Worm (Caenorhabditis elegans) whole organism, late embryonic: Measurements from ENCODE around the gene Y7A5A.9.

ENCODE experiments used
- F13H6.1 ChIP-seq: sonication (generic microtip); optimal IDR thresholded peaks from 2 replicates; lab custom pipeline; 2016; ENCODE audit warnings: missing genetic modification characterization, missing compliant biosample characterization
- K02D7.2 ChIP-seq: sonication (generic microtip); optimal IDR thresholded peaks from 2 replicates; lab custom pipeline; 2017; ENCODE audit warnings: mild to moderate bottlenecking, missing genetic modification characterization, missing compliant biosample characterization
- T23F11.4 ChIP-seq: fragments of 200-800 bp; sonication (Bioruptor generic); optimal IDR thresholded peaks from 2 replicates; lab custom pipeline; 2018; ENCODE audit warnings: mild to moderate bottlenecking, missing genetic modification characterization, missing compliant biosample characterization
- ahr-1 ChIP-seq: sonication (generic microtip); optimal IDR thresholded peaks from 2 replicates; lab custom pipeline; 2016; ENCODE audit warnings: missing genetic modification characterization, missing compliant biosample characterization
- ceh-18 ChIP-seq: sonication (generic microtip); optimal IDR thresholded peaks from 2 replicates; lab custom pipeline; 2016; ENCODE audit warnings: missing genetic modification characterization, missing compliant biosample characterization
- ceh-2 ChIP-seq: sonication (generic microtip); optimal IDR thresholded peaks from 2 replicates; lab custom pipeline; 2016; ENCODE audit warnings: missing genotype, missing genetic modification characterization, missing compliant biosample characterization
- ceh-22 ChIP-seq: sonication (generic microtip); optimal IDR thresholded peaks from 2 replicates; lab custom pipeline; 2017; ENCODE audit warnings: missing biosample characterization, missing genetic modification characterization
- ceh-24 ChIP-seq: sonication (generic microtip); optimal IDR thresholded peaks from 2 replicates; lab custom pipeline; 2016; ENCODE audit warnings: mild to moderate bottlenecking, missing genetic modification characterization, missing compliant biosample characterization
- ceh-31 ChIP-seq: sonication (generic microtip); optimal IDR thresholded peaks from 2 replicates; lab custom pipeline; 2016; ENCODE audit warnings: missing genetic modification characterization, missing compliant biosample characterization
- ceh-34 ChIP-seq: sonication (generic microtip); optimal IDR thresholded peaks from 2 replicates; lab custom pipeline; 2016; ENCODE audit warnings: mild to moderate bottlenecking, missing genetic modification characterization, missing compliant biosample characterization
- ceh-45 ChIP-seq: fragments of 200-800 bp; sonication (Bioruptor generic); IDR thresholded peaks from 2 replicates; pipeline ENCODE4 v1.3.6; 2022; ENCODE audit warnings: missing genetic modification reagents, missing genetic modification characterization, missing compliant biosample characterization
- ceh-48 ChIP-seq: sonication (generic microtip); optimal IDR thresholded peaks from 2 replicates; lab custom pipeline; 2016; ENCODE audit warnings: missing genetic modification characterization, inconsistent platforms, missing compliant biosample characterization
- ceh-9 ChIP-seq: sonication (generic microtip); optimal IDR thresholded peaks from 2 replicates; lab custom pipeline; 2016; ENCODE audit warnings: mild to moderate bottlenecking, missing genetic modification characterization, inconsistent platforms, missing compliant biosample characterization
- che-1 ChIP-seq: sonication (generic microtip); optimal IDR thresholded peaks from 2 replicates; lab custom pipeline; 2016; ENCODE audit warnings: mild to moderate bottlenecking, missing genetic modification characterization, missing compliant biosample characterization
- dmd-4 ChIP-seq: sonication (generic microtip); optimal IDR thresholded peaks from 2 replicates; lab custom pipeline; 2016; ENCODE audit warnings: borderline replicate concordance, missing genetic modification characterization, missing compliant biosample characterization
- elt-2 ChIP-seq: sonication (generic microtip); optimal IDR thresholded peaks from 2 replicates; lab custom pipeline; 2016; ENCODE audit warnings: missing genetic modification reagents, missing genetic modification characterization, missing compliant biosample characterization
- ets-4 ChIP-seq: sonication (generic microtip); optimal IDR thresholded peaks from 2 replicates; lab custom pipeline; 2016; ENCODE audit warnings: missing genetic modification characterization, missing compliant biosample characterization
- fax-1 ChIP-seq: sonication (generic microtip); optimal IDR thresholded peaks from 2 replicates; lab custom pipeline; 2016; ENCODE audit warnings: missing genotype, missing genetic modification characterization, missing compliant biosample characterization
- fkh-10 ChIP-seq: fragments of 150-350 bp; optimal IDR thresholded peaks from 2 replicates; lab custom pipeline; 2014; ENCODE audit warnings: missing biosample characterization, missing genetic modification reagents, missing genetic modification characterization
- fkh-6 ChIP-seq: sonication (generic microtip); optimal IDR thresholded peaks from 2 replicates; lab custom pipeline; 2016; ENCODE audit warnings: missing genetic modification characterization, missing compliant biosample characterization
- gmeb-2 ChIP-seq: sonication (generic microtip); optimal IDR thresholded peaks from 2 replicates; lab custom pipeline; 2016; ENCODE audit warnings: missing genetic modification characterization, inconsistent platforms, missing compliant biosample characterization
- mec-3 ChIP-seq: sonication (generic microtip); optimal IDR thresholded peaks from 2 replicates; lab custom pipeline; 2016; ENCODE audit warnings: borderline replicate concordance, missing genetic modification characterization, missing compliant biosample characterization
- nhr-11 ChIP-seq: fragments of 150-350 bp; optimal IDR thresholded peaks from 2 replicates; lab custom pipeline; 2014; ENCODE audit warnings: missing biosample characterization, missing genetic modification characterization
- nhr-232 ChIP-seq: sonication (generic microtip); optimal IDR thresholded peaks from 2 replicates; lab custom pipeline; 2016; ENCODE audit warnings: missing genetic modification characterization, missing compliant biosample characterization
- npax-4 ChIP-seq: sonication (generic microtip); optimal IDR thresholded peaks from 2 replicates; lab custom pipeline; 2016; ENCODE audit warnings: missing genetic modification characterization, missing compliant biosample characterization
- odd-2 ChIP-seq: sonication (generic microtip); optimal IDR thresholded peaks from 2 replicates; lab custom pipeline; 2017; ENCODE audit warnings: antibody characterized with exemption, mild to moderate bottlenecking, missing genetic modification characterization, missing compliant biosample characterization
- pat-9 ChIP-seq: fragments of 200-800 bp; sonication (Bioruptor generic); optimal IDR thresholded peaks from 2 replicates; lab custom pipeline; 2018; ENCODE audit warnings: mild to moderate bottlenecking, missing genetic modification characterization, moderate library complexity, missing compliant biosample characterization
- pax-1 ChIP-seq: fragments of 150-350 bp; optimal IDR thresholded peaks from 2 replicates; lab custom pipeline; 2014; ENCODE audit warnings: missing biosample characterization, missing genetic modification characterization
- pha-4 ChIP-seq: fragments of 150-350 bp; optimal IDR thresholded peaks from 2 replicates; lab custom pipeline; 2018; ENCODE audit warnings: missing biosample characterization, missing genetic modification reagents, missing genetic modification characterization
- pqm-1 ChIP-seq: sonication (generic microtip); optimal IDR thresholded peaks from 2 replicates; lab custom pipeline; 2016; ENCODE audit warnings: missing genetic modification characterization, missing compliant biosample characterization
- pros-1 ChIP-seq: fragments of 150-350 bp; optimal IDR thresholded peaks from 2 replicates; lab custom pipeline; 2014; ENCODE audit warnings: missing biosample characterization, missing genetic modification reagents, missing genetic modification characterization
- rnt-1 ChIP-seq: sonication (generic microtip); optimal IDR thresholded peaks from 2 replicates; lab custom pipeline; 2016; ENCODE audit warnings: missing genetic modification characterization, missing compliant biosample characterization
- sox-2 ChIP-seq: fragments of 200-800 bp; sonication (Bioruptor generic); IDR thresholded peaks from 2 replicates; pipeline ENCODE4 v1.3.6; 2022; ENCODE audit warnings: missing genetic modification reagents, missing genetic modification characterization, missing compliant biosample characterization
- sox-4 ChIP-seq: sonication (generic microtip); optimal IDR thresholded peaks from 2 replicates; lab custom pipeline; 2017; ENCODE audit warnings: mild to moderate bottlenecking, missing genetic modification characterization, inconsistent platforms, missing compliant biosample characterization
- syd-9 ChIP-seq: sonication (generic microtip); optimal IDR thresholded peaks from 2 replicates; lab custom pipeline; 2016; ENCODE audit warnings: mild to moderate bottlenecking, missing genetic modification characterization, moderate library complexity, missing compliant biosample characterization
- ttx-3 ChIP-seq: sonication (generic microtip); optimal IDR thresholded peaks from 2 replicates; lab custom pipeline; 2016; ENCODE audit warnings: missing genetic modification reagents, missing genetic modification characterization, missing compliant biosample characterization
- unc-3 ChIP-seq, 2 experiments: fragments of 200-800 bp in 1 of 2; sonication (Bioruptor generic) in 1 of 2; sonication (generic microtip) in 1 of 2; conservative IDR thresholded peaks in 1 of 2; optimal IDR thresholded peaks in 1 of 2; 2 replicates each; pipeline versions ENCODE4 v1.3.6 to Lab custom; 2016 to 2022; ENCODE audit warnings: missing compliant biosample characterization in 2 of 2, missing genetic modification characterization in 2 of 2, missing genetic modification reagents in 1 of 2
- unc-42 ChIP-seq: sonication (generic microtip); optimal IDR thresholded peaks from 2 replicates; lab custom pipeline; 2016; ENCODE audit warnings: missing genotype, missing genetic modification characterization, missing compliant biosample characterization
- unc-55 ChIP-seq: sonication (generic microtip); optimal IDR thresholded peaks from 2 replicates; lab custom pipeline; 2017; ENCODE audit warnings: missing biosample characterization, missing genetic modification reagents, missing genetic modification characterization
- unc-86 ChIP-seq: sonication (generic microtip); optimal IDR thresholded peaks from 2 replicates; lab custom pipeline; 2016; ENCODE audit warnings: missing genetic modification characterization, missing compliant biosample characterization
- zip-5 ChIP-seq: sonication (generic microtip); optimal IDR thresholded peaks from 2 replicates; lab custom pipeline; 2016; ENCODE audit warnings: missing genetic modification characterization, missing compliant biosample characterization
- ztf-16 ChIP-seq: sonication (generic microtip); optimal IDR thresholded peaks from 2 replicates; lab custom pipeline; 2017; ENCODE audit warnings: missing genetic modification characterization, missing compliant biosample characterization

The Y7A5A.9 gene

ce11 chrX:15841086-15841622 is 14.2 kb downstream of the Y7A5A.9 start, which contains the start of gene serp-1.1 (continued):
- TF ChIP-seq pha-4 (tag; lab: Kevin White, UChicago): no peak
- peak; percentile 44; the same call in 1 of the 2 replicates for TF ChIP-seq unc-3 (GFP tag; conservative IDR thresholded peaks at IDR 0.05; lab: Robert Waterston, UW)
- peak; percentile 62 for TF ChIP-seq unc-3 (tag; optimal IDR thresholded peaks at IDR 0.05; lab: Kevin White, UChicago)
- TF ChIP-seq gmeb-2: no peak
- peak; percentile 25 for TF ChIP-seq fkh-10 (GFP tag; lab: Kevin White, UChicago)
- TF ChIP-seq F13H6.1 (tag; lab: Kevin White, UChicago): peak; percentile 88
- TF ChIP-seq rnt-1 (tag; lab: Kevin White, UChicago): peak; percentile 94
- TF ChIP-seq elt-2 (tag; lab: Kevin White, UChicago): peak; percentile 89
- TF ChIP-seq T23F11.4 (GFP tag; lab: Kevin White, UChicago): peak; percentile 55
- TF ChIP-seq ceh-34 (tag; lab: Kevin White, UChicago): peak; percentile 92
- peak; percentile 62 for TF ChIP-seq sox-4 (tag; lab: Kevin White, UChicago)
- TF ChIP-seq ceh-18 (tag; lab: Kevin White, UChicago): peak; percentile 97
- peak; percentile 45 for TF ChIP-seq ceh-48 (tag; lab: Kevin White, UChicago)
- TF ChIP-seq fkh-6 (tag; lab: Kevin White, UChicago): peak; percentile 24
- TF ChIP-seq ceh-22 (tag; lab: Kevin White, UChicago): peak; percentile 88
- TF ChIP-seq ceh-24 (tag; lab: Kevin White, UChicago): no peak
- TF ChIP-seq unc-55: peak; percentile 78
- no peak for TF ChIP-seq ceh-9 (tag; lab: Kevin White, UChicago)
- no peak for TF ChIP-seq sox-2 (GFP tag; lab: Robert Waterston, UW)
- TF ChIP-seq ahr-1 (tag; lab: Kevin White, UChicago): peak; percentile 5
- TF ChIP-seq unc-86 (tag; lab: Kevin White, UChicago): peak; percentile 38
- TF ChIP-seq ceh-31 (tag; lab: Kevin White, UChicago): peak; percentile 97
- peak; percentile 81 for TF ChIP-seq ceh-2 (tag; lab: Kevin White, UChicago)
- no peak for TF ChIP-seq zip-5 (tag; lab: Kevin White, UChicago)
- peak; percentile 21 for TF ChIP-seq ttx-3 (tag; lab: Kevin White, UChicago)
- TF ChIP-seq fax-1 (tag; lab: Kevin White, UChicago): peak; percentile 43
- TF ChIP-seq che-1 (tag; lab: Kevin White, UChicago): no peak

- no peak for TF ChIP-seq K02D7.2 (tag; lab: Kevin White, UChicago)
Measured at ce11 chrX:15842492-15842891, 15.5 kb downstream of the Y7A5A.9 start.

ce11 chrX:15844330-15844729 is 17.4 kb downstream of the Y7A5A.9 start:
- no peak for TF ChIP-seq odd-2 (tag; lab: Kevin White, UChicago)
- no peak for TF ChIP-seq ztf-16 (tag; lab: Kevin White, UChicago)
- TF ChIP-seq ceh-45 (GFP tag; lab: Robert Waterston, UW): no peak
- no peak for TF ChIP-seq ets-4 (tag; lab: Kevin White, UChicago)
- no peak for TF ChIP-seq ceh-48 (tag; lab: Kevin White, UChicago)
- no peak for TF ChIP-seq pqm-1
- no peak for TF ChIP-seq unc-42 (tag; lab: Kevin White, UChicago)
- TF ChIP-seq syd-9 (tag; lab: Kevin White, UChicago): no peak
- TF ChIP-seq F13H6.1 (tag; lab: Kevin White, UChicago): no peak
- no peak for TF ChIP-seq unc-86 (tag; lab: Kevin White, UChicago)
- TF ChIP-seq pat-9: no peak

ce11 chrX:15846552-15846951 is 19.6 kb downstream of the Y7A5A.9 start:
- TF ChIP-seq unc-3 (GFP tag; conservative IDR thresholded peaks at IDR 0.05; lab: Robert Waterston, UW) (no peak), unc-3 (tag; optimal IDR thresholded peaks at IDR 0.05; lab: Kevin White, UChicago) (no peak), ceh-18 (tag; lab: Kevin White, UChicago) (no peak), nhr-232 (no peak), fkh-10 (GFP tag; lab: Kevin White, UChicago) (no peak), npax-4 (tag; lab: Kevin White, UChicago) (no peak), mec-3 (tag; lab: Kevin White, UChicago) (no peak), pax-1 (tag; lab: Kevin White, UChicago) (no peak), unc-55 (no peak), ets-4 (tag; lab: Kevin White, UChicago) (no peak), nhr-11 (tag; lab: Kevin White, UChicago) (no peak), pros-1 (tag; lab: Kevin White, UChicago) (no peak), dmd-4 (tag; lab: Kevin White, UChicago) (no peak)
